Fruit fly (Drosophila melanogaster): Measurements from ENCODE around the gene CG13950.

DNA sequence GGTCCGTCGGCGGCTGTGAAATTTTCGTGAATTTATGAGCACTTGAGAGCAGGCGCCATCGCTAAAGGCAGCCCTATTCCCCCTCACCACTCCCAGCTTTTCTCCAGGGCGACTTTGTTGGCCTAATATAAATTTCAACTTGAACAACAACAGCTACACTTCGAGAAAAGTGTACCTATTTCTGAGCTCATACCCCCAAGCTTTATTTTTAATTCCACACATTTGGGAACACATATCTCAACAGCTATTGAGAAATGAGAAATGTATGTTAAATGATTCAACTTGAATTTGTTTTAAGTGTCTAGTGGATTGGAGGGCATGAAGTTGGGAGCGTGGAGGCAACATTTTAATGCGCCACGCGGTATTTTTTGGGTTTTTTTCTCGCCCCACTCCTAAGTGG is 26.7 kb downstream of the CG13950 start:
- no peak for TF ChIP-seq CG15710 (tag; optimal IDR thresholded peaks at IDR 0.05)
- TF ChIP-seq Snoo (tag; optimal IDR thresholded peaks at IDR 0.05), result no peak
- TF ChIP-seq CG8159 (tag; optimal IDR thresholded peaks at IDR 0.05), result no peak
- no peak for TF ChIP-seq Ets98B (GFP tag; IDR thresholded peaks at IDR 0.05)
- no peak for TF ChIP-seq CG4496 (GFP tag; IDR thresholded peaks at IDR 0.05)
- TF ChIP-seq CG14655 (GFP tag; optimal IDR thresholded peaks at IDR 0.05), result no peak
- no peak for TF ChIP-seq rn (GFP tag; IDR thresholded peaks at IDR 0.05)
- no peak for TF ChIP-seq CG17806 (tag; optimal IDR thresholded peaks at IDR 0.05)
- no peak for TF ChIP-seq EcR (GFP tag; optimal IDR thresholded peaks at IDR 0.05)
- no peak for TF ChIP-seq gl (tag; optimal IDR thresholded peaks at IDR 0.05)
- no peak for TF ChIP-seq CG13204 (GFP tag; optimal IDR thresholded peaks at IDR 0.05)
- TF ChIP-seq CG34367 (tag; optimal IDR thresholded peaks at IDR 0.05), result no peak

All from whole organism, pupa.